Worm (Caenorhabditis elegans) whole organism, late embryonic: ENCODE measurements around the gene C10B5.1.

Experiments
- C38D4.7 ChIP-seq: fragments of 200-800 bp; sonication (Bioruptor generic); optimal IDR thresholded peaks from 2 replicates; lab custom pipeline; 2018; ENCODE audit warnings: mild to moderate bottlenecking, missing genetic modification characterization, moderate library complexity, missing compliant biosample characterization
- ceh-9 ChIP-seq: sonication (generic microtip); optimal IDR thresholded peaks from 2 replicates; lab custom pipeline; 2016; ENCODE audit warnings: mild to moderate bottlenecking, missing genetic modification characterization, inconsistent platforms, missing compliant biosample characterization
- che-1 ChIP-seq: sonication (generic microtip); optimal IDR thresholded peaks from 2 replicates; lab custom pipeline; 2016; ENCODE audit warnings: mild to moderate bottlenecking, missing genetic modification characterization, missing compliant biosample characterization
- dmd-4 ChIP-seq: sonication (generic microtip); optimal IDR thresholded peaks from 2 replicates; lab custom pipeline; 2016; ENCODE audit warnings: borderline replicate concordance, missing genetic modification characterization, missing compliant biosample characterization
- dve-1 ChIP-seq: sonication (generic microtip); optimal IDR thresholded peaks from 2 replicates; lab custom pipeline; 2017; ENCODE audit warnings: antibody characterized with exemption, mild to moderate bottlenecking, missing genetic modification characterization, missing compliant biosample characterization
- elt-2 ChIP-seq: sonication (generic microtip); optimal IDR thresholded peaks from 2 replicates; lab custom pipeline; 2016; ENCODE audit warnings: missing genetic modification reagents, missing genetic modification characterization, missing compliant biosample characterization
- hlh-13 ChIP-seq: fragments of 200-800 bp; sonication (Bioruptor generic); optimal IDR thresholded peaks from 2 replicates; lab custom pipeline; 2018; ENCODE audit warnings: mild to moderate bottlenecking, missing genetic modification characterization, missing compliant biosample characterization
- hlh-30 ChIP-seq: sonication (generic microtip); optimal IDR thresholded peaks from 2 replicates; lab custom pipeline; 2017; ENCODE audit warnings: antibody characterized with exemption, missing genetic modification characterization, missing compliant biosample characterization; ENCODE audit not compliant: insufficient read depth
- mec-3 ChIP-seq: sonication (generic microtip); optimal IDR thresholded peaks from 2 replicates; lab custom pipeline; 2016; ENCODE audit warnings: borderline replicate concordance, missing genetic modification characterization, missing compliant biosample characterization
- nfya-1 ChIP-seq: sonication (generic microtip); optimal IDR thresholded peaks from 2 replicates; lab custom pipeline; 2017; ENCODE audit warnings: missing genetic modification characterization, mild to moderate bottlenecking, missing compliant biosample characterization, antibody characterized with exemption, moderate library complexity
- pag-3 ChIP-seq: sonication (generic microtip); optimal IDR thresholded peaks from 2 replicates; lab custom pipeline; 2016; ENCODE audit warnings: missing compliant biosample characterization, missing genetic modification characterization, borderline replicate concordance
- ref-2 ChIP-seq: sonication (generic microtip); optimal IDR thresholded peaks from 2 replicates; lab custom pipeline; 2016; ENCODE audit warnings: missing genetic modification characterization, missing compliant biosample characterization
- ttx-3 ChIP-seq: sonication (generic microtip); optimal IDR thresholded peaks from 2 replicates; lab custom pipeline; 2016; ENCODE audit warnings: missing genetic modification reagents, missing genetic modification characterization, missing compliant biosample characterization
- unc-86 ChIP-seq: sonication (generic microtip); optimal IDR thresholded peaks from 2 replicates; lab custom pipeline; 2016; ENCODE audit warnings: missing genetic modification characterization, missing compliant biosample characterization

ce11 chrV:8580961-8581360 lies at the start of gene C10B5.1:
- TF ChIP-seq unc-86 (tag; lab: Kevin White, UChicago) (no peak), dmd-4 (no peak), ceh-9 (no peak), pag-3 (tag; lab: Kevin White, UChicago) (no peak), nfya-1 (tag; lab: Kevin White, UChicago) (no peak), elt-2 (tag; lab: Kevin White, UChicago) (no peak), che-1 (no peak), C38D4.7 (GFP tag; lab: Kevin White, UChicago) (no peak), mec-3 (no peak), ttx-3 (tag; lab: Kevin White, UChicago) (no peak), hlh-30 (no peak), dve-1 (tag; lab: Kevin White, UChicago) (no peak), hlh-13 (GFP tag; lab: Kevin White, UChicago) (no peak), ref-2 (tag; lab: Kevin White, UChicago) (no peak)
